Worm (Caenorhabditis elegans): ENCODE data around the gene Y51A2B.4.

Gene Y51A2B.4

ce11 chrV:18371028-18371427, 17.9 kb downstream of the Y51A2B.4 start:
- TF ChIP-seq let-526 (GFP tag; IDR thresholded peaks at IDR 0.05) (no peak), rpc-1 (optimal IDR thresholded peaks at IDR 0.05) (peak; percentile 43), rpc-1 (tag; optimal IDR thresholded peaks at IDR 0.05) (peak; percentile 57), F39B2.1 (GFP tag; IDR thresholded peaks at IDR 0.05) (no peak), Y67H2A.10 (GFP tag; conservative IDR thresholded peaks at IDR 0.05) (no peak), atf-7 (tag; optimal IDR thresholded peaks at IDR 0.05) (no peak), F49E8.2 (tag; optimal IDR thresholded peaks at IDR 0.05; ENCODE audit: insufficient read depth) (no peak), K12H6.12 (tag; optimal IDR thresholded peaks at IDR 0.05) (no peak), B0261.1 (tag; optimal IDR thresholded peaks at IDR 0.05) (peak; percentile 30), xnd-1 (tag; optimal IDR thresholded peaks at IDR 0.05) (no peak), ama-1 (optimal IDR thresholded peaks at IDR 0.05) (no peak), ama-1 (GFP tag; optimal IDR thresholded peaks at IDR 0.05) (no peak), nfya-2 (GFP tag; IDR thresholded peaks at IDR 0.05) (no peak), efl-1 (GFP tag; optimal IDR thresholded peaks at IDR 0.05) (no peak), tbp1 (GFP tag; optimal IDR thresholded peaks at IDR 0.05) (peak; percentile 75), lin-54 (GFP tag; optimal IDR thresholded peaks at IDR 0.05) (no peak), sptf-2 (GFP tag; optimal IDR thresholded peaks at IDR 0.05) (no peak)

ce11 chrV:18368322-18368721, 20.6 kb downstream of the Y51A2B.4 start, which contains the start of gene C08E8.6:
Gene C08E8.6 (minus strand): TSS chrV:18368422.
- TF ChIP-seq B0035.1 (tag; optimal IDR thresholded peaks at IDR 0.05) (no peak), F55B11.4 (tag; optimal IDR thresholded peaks at IDR 0.05; ENCODE audit: borderline replicate concordance, insufficient read depth) (no peak), K12H6.12 (tag; optimal IDR thresholded peaks at IDR 0.05) (no peak), atf-7 (tag; optimal IDR thresholded peaks at IDR 0.05) (no peak), snpc-3.4 (tag; optimal IDR thresholded peaks at IDR 0.05) (no peak), Y79H2A.3 (GFP tag; conservative IDR thresholded peaks at IDR 0.05) (no peak), nfya-1 (tag; optimal IDR thresholded peaks at IDR 0.05; ENCODE audit: borderline replicate concordance, insufficient read depth) (no peak), hmg-1.2 (GFP tag; IDR thresholded peaks at IDR 0.05) (no peak), ztf-28 (GFP tag; IDR thresholded peaks at IDR 0.05) (no peak)

- TF ChIP-seq egl-18 (GFP tag; IDR thresholded peaks at IDR 0.05), result no peak
- TF ChIP-seq ccch-3 (GFP tag; optimal IDR thresholded peaks at IDR 0.05), result no peak
- TF ChIP-seq die-1 (tag; optimal IDR thresholded peaks at IDR 0.05), result no peak
- TF ChIP-seq attf-3 (GFP tag; conservative IDR thresholded peaks at IDR 0.05), result no peak
- TF ChIP-seq lag-1 (GFP tag; IDR thresholded peaks at IDR 0.05), result no peak
Observed at ce11 chrV:18364558-18364957, 24.4 kb downstream of the Y51A2B.4 start, which contains the start of gene C08E8.9. Gene C08E8.9 (plus strand): TSS chrV:18364858.

- TF ChIP-seq pha-4 (tag; optimal IDR thresholded peaks at IDR 0.05) (no peak), madf-6 (GFP tag; IDR thresholded peaks at IDR 0.05) (no peak), ets-4 (GFP tag; optimal IDR thresholded peaks at IDR 0.05) (no peak), attf-6 (GFP tag; IDR thresholded peaks at IDR 0.05) (no peak), dpl-1 (GFP tag; optimal IDR thresholded peaks at IDR 0.05) (no peak), sptf-2 (GFP tag; optimal IDR thresholded peaks at IDR 0.05) (no peak), madf-10 (tag; optimal IDR thresholded peaks at IDR 0.05) (no peak), ceh-79 (tag; optimal IDR thresholded peaks at IDR 0.05) (no peak), B0019.2 (GFP tag; conservative IDR thresholded peaks at IDR 0.05) (no peak), lag-1 (GFP tag; IDR thresholded peaks at IDR 0.05) (no peak), snpc-1.1 (tag; optimal IDR thresholded peaks at IDR 0.05; ENCODE audit: insufficient read depth) (no peak), F49E8.2 (tag; optimal IDR thresholded peaks at IDR 0.05; ENCODE audit: insufficient read depth) (no peak), F23B12.7 (tag; optimal IDR thresholded peaks at IDR 0.05; ENCODE audit: insufficient read depth) (no peak), zfh-2 (GFP tag; conservative IDR thresholded peaks at IDR 0.05) (no peak), unc-130 (GFP tag; optimal IDR thresholded peaks at IDR 0.05) (no peak), ZK185.1 (tag; optimal IDR thresholded peaks at IDR 0.05; ENCODE audit: poor library complexity, severe bottlenecking) (no peak), B0261.1 (tag; optimal IDR thresholded peaks at IDR 0.05) (no peak), egl-44 (GFP tag; IDR thresholded peaks at IDR 0.05) (no peak)
Observed at ce11 chrV:18362402-18362801, 26.5 kb downstream of the Y51A2B.4 start, which contains the start of gene C08E8.1. Gene C08E8.1 (minus strand): TSS chrV:18362502.
